Fruit fly (Drosophila melanogaster): ENCODE data around the gene CG7573.

CG7573 gene

dm6 chr3L:11350680-11351665 is 39.4 kb downstream of the CG7573 start:
- TF ChIP-seq sv (GFP tag; optimal IDR thresholded peaks at IDR 0.05) (peak; percentile 28), fru (GFP tag; optimal IDR thresholded peaks at IDR 0.05) (no peak)

dm6 chr3L:11351715-11352114 is 40.2 kb downstream of the CG7573 start:
- TF ChIP-seq fru (GFP tag; optimal IDR thresholded peaks at IDR 0.05) (peak; percentile 16), dl (GFP tag; optimal IDR thresholded peaks at IDR 0.05; ENCODE audit: insufficient read depth in 1 of 2, partially characterized antibody in 2 of 2) (no peak), GATAd (GFP tag; optimal IDR thresholded peaks at IDR 0.05) (no peak), OdsH (GFP tag; optimal IDR thresholded peaks at IDR 0.05) (peak; percentile 28), sv (GFP tag; optimal IDR thresholded peaks at IDR 0.05) (no peak), Hr78 (GFP tag; optimal IDR thresholded peaks at IDR 0.05) (no peak), sage (GFP tag; optimal IDR thresholded peaks at IDR 0.05) (no peak), Mio (GFP tag; optimal IDR thresholded peaks at IDR 0.05) (no peak), CG9705 (GFP tag; optimal IDR thresholded peaks at IDR 0.05) (no peak), N (GFP tag; optimal IDR thresholded peaks at IDR 0.05) (no peak), dmrt93B (GFP tag; optimal IDR thresholded peaks at IDR 0.05) (no peak), Dfd (GFP tag; optimal IDR thresholded peaks at IDR 0.05) (no peak), brk (GFP tag; optimal IDR thresholded peaks at IDR 0.05) (no peak), woc (GFP tag; optimal IDR thresholded peaks at IDR 0.05) (no peak), jim (GFP tag; optimal IDR thresholded peaks at IDR 0.05) (no peak), rgr (GFP tag; optimal IDR thresholded peaks at IDR 0.05) (peak; percentile 39), HLH106 (tag; optimal IDR thresholded peaks at IDR 0.05) (peak; percentile 50), Rel (GFP tag; optimal IDR thresholded peaks at IDR 0.05) (no peak), Rel (tag; optimal IDR thresholded peaks at IDR 0.05) (no peak), Hnf4 (GFP tag; optimal IDR thresholded peaks at IDR 0.05) (no peak), h (GFP tag; optimal IDR thresholded peaks at IDR 0.05) (peak; percentile 53), br (GFP tag; optimal IDR thresholded peaks at IDR 0.05) (no peak), usp (GFP tag; optimal IDR thresholded peaks at IDR 0.05) (no peak), CG32264 (GFP tag; optimal IDR thresholded peaks at IDR 0.05) (peak; percentile 35), Sp1 (GFP tag; optimal IDR thresholded peaks at IDR 0.05) (no peak), foxo (GFP tag; optimal IDR thresholded peaks at IDR 0.05) (peak in 1 of 2 experiments; percentile 42), Myc (optimal IDR thresholded peaks at IDR 0.05) (no peak), ey (GFP tag; optimal IDR thresholded peaks at IDR 0.05) (peak; percentile 3), psq (GFP tag; optimal IDR thresholded peaks at IDR 0.05) (no peak), Jra (GFP tag; optimal IDR thresholded peaks at IDR 0.05) (no peak), Vsx2 (GFP tag; optimal IDR thresholded peaks at IDR 0.05; ENCODE audit: partially characterized antibody) (no peak), CrebA (GFP tag; optimal IDR thresholded peaks at IDR 0.05; ENCODE audit: borderline replicate concordance) (no peak), Abd-B (GFP tag; optimal IDR thresholded peaks at IDR 0.05) (no peak), Hr83 (GFP tag; optimal IDR thresholded peaks at IDR 0.05; ENCODE audit: poor library complexity, severe bottlenecking) (no peak), tai (GFP tag; optimal IDR thresholded peaks at IDR 0.05) (peak; percentile 40), lola (GFP tag; optimal IDR thresholded peaks at IDR 0.05) (no peak), Dif (GFP tag; optimal IDR thresholded peaks at IDR 0.05; ENCODE audit: partially characterized antibody) (no peak), pan (optimal IDR thresholded peaks at IDR 0.05) (no peak), dsf (GFP tag; optimal IDR thresholded peaks at IDR 0.05; ENCODE audit: borderline replicate concordance) (no peak)
